Worm (Caenorhabditis elegans): ENCODE data around the gene F54D12.9.

The F54D12.9 gene

DNA sequence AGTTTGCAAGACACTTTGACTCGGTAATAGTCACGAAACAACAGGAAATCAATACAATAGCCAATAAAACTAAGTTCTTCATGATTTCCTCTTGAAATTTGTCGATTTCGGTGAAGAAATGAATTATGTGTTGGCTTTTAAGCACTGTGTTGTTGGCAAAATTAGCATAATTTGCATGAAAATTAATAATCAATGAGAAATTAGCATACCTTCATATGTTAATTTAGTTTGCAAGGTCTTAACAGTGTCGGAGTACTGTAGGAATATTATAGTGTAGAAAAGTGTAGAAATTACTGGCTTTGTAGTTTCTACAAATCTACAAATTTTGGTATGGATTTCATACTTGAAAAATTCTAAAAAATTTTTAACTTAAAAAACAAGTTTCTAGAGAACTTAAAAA is at the start of gene F54D12.9:
F54D12.9 (minus strand) TSS at position 101 of the 400 bp plus-strand sequence.
- TF ChIP-seq drap-1 (GFP tag; optimal IDR thresholded peaks at IDR 0.05) = no peak
- peak; percentile 5 for TF ChIP-seq blmp-1 (tag; optimal IDR thresholded peaks at IDR 0.05)
- no peak for TF ChIP-seq ceh-83 (GFP tag; optimal IDR thresholded peaks at IDR 0.05)

DNA sequence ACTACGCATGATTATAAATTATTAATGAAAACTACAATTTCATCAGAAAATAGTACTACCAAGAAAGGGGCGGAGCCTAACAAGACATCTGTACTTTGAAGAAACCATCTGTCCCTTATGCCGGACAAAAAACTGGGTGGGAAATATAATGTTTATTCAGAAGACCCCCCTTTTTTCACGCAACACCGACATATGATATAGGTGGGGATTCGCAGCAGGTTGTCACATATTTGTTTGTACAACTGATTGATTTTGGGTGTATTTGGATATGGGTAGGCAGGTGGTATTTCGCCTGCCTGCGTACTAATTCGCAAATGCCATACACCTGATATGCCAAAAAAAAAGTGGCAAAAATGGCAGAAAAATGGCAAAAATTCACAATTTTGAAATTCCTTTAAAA is 42.1 kb upstream of the F54D12.9 start, which contains the start of gene Y51H7C.10:
Y51H7C.10 (minus strand) TSS at position 101 of the 400 bp plus-strand sequence.
- no peak for TF ChIP-seq unc-120 (tag; optimal IDR thresholded peaks at IDR 0.05; ENCODE audit: poor library complexity, severe bottlenecking)
- TF ChIP-seq mab-5 (tag; optimal IDR thresholded peaks at IDR 0.05) = no peak
- no peak for TF ChIP-seq elt-3 (tag; optimal IDR thresholded peaks at IDR 0.05)
- TF ChIP-seq unc-39 (tag; optimal IDR thresholded peaks at IDR 0.05) = no peak

DNA sequence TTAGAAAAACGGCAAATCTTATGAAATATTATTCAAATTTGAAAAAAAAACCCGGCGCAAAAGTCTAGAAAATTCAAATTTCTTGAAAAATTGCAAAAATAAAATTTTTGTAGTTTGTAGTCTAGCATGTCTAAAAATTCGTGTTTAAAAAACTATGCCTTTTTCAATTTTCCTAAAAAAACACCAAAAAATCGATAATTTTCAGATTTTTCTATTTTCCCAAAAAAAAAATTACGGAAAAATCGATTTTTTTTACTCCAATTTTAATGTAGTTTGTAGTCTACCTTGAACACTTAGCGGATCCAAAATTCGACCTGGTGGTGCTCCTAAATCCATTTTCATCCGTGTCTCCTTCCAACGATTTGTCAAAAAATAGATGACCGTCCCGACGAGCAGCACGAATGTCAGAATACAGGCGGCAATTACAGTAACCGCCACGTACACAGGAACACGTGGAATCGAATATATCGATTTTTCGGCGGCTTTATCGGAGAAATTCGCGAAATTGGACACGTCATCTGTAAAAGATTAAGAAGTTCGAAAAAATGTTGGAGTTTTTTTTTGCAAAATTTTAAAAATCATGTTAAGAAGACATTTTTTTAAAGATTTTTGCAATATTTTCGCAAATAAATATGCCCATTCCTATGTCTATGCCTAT is 39.4 kb upstream of the F54D12.9 start:
- no peak for TF ChIP-seq unc-62 (GFP tag; optimal IDR thresholded peaks at IDR 0.05)
- no peak for TF ChIP-seq nhr-2 (tag; optimal IDR thresholded peaks at IDR 0.05)
- TF ChIP-seq unc-39 (tag; optimal IDR thresholded peaks at IDR 0.05) = no peak
- no peak for TF ChIP-seq lin-13 (tag; optimal IDR thresholded peaks at IDR 0.05)

DNA sequence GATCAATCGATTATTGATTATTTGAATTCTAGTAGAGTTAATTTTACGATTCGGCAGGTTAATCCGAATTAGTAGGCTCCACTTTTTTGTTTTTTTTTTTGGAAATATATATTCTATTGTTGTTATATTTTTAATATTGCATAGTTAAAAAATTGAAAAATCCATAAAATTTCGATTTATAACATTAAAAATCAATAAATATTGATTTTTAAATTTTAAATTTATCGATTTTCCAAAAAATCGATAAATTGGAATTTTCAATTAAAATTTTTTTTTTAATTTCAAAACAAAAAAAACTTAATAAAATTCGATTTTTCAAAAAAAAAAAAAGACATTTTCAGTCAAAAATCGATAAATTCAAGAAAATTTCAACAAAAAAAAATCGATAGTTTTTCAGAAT is 38.5 kb upstream of the F54D12.9 start:
- no peak for TF ChIP-seq snpc-4 (tag; optimal IDR thresholded peaks at IDR 0.05)

DNA sequence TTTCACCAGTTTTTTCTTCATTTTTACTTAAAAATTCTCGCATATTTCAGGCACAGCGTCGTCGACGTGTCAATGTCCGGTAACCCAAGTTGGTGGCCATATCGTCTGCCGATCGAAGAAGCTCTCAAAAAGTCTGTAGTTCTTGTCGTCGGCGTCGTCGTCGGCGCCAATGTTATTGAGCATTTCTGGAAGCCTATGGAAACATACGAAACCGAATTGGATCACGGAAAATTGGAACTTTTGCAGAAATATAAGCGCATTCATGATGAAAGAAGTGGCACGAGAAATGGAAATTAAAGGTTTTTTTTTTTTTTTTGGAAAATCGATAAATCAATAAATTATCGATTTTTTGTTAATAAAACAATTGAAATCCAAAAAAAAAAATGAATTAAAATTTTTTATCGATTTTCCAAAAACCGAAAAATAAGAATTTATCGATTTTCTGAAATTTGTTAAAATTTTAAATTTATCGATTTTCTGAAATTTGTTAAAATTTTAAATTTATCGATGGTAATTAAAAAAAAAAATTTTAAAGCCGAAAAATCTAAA is 30.9 kb upstream of the F54D12.9 start, which contains the start of gene alkb-1:
alkb-1 (plus strand) TSS at position 51 of the 549 bp plus-strand sequence.
- no peak for TF ChIP-seq ceh-39 (tag; optimal IDR thresholded peaks at IDR 0.05)

DNA sequence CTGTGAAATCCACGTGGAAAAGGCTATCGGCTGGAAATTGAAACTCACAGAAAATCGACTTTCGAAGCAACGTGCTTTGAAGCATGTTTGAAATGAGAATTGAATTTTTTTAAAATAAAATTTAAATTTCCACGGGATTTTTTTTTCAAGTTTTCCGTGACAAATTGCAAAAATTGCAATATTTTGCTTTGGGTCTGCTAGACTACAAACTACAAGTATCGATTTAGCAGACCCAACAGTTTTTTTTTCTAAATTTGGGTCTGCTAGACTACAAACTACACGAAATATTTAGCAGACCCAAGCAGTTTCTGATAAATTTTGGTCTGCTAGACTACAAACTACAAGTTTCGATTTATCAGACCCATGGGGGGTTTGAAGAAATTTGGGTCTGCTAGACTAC is 29.9 kb upstream of the F54D12.9 start, which contains the start of gene Y51H7C.9:
Y51H7C.9 (minus strand) TSS at position 101 of the 400 bp plus-strand sequence.
- TF ChIP-seq M03D4.4 (tag; optimal IDR thresholded peaks at IDR 0.05) (no peak), ceh-39 (tag; optimal IDR thresholded peaks at IDR 0.05) (no peak), ceh-43 (GFP tag; optimal IDR thresholded peaks at IDR 0.05) (no peak), nhr-2 (tag; optimal IDR thresholded peaks at IDR 0.05) (no peak), lin-32 (GFP tag; optimal IDR thresholded peaks at IDR 0.05) (no peak), mep-1 (tag; optimal IDR thresholded peaks at IDR 0.05) (no peak), ham-2 (GFP tag; optimal IDR thresholded peaks at IDR 0.05) (no peak)

- TF ChIP-seq cnd-1 (tag; optimal IDR thresholded peaks at IDR 0.05) (no peak), nhr-237 (tag; optimal IDR thresholded peaks at IDR 0.05) (no peak), unc-62 (GFP tag; optimal IDR thresholded peaks at IDR 0.05) (no peak), bed-3 (GFP tag; optimal IDR thresholded peaks at IDR 0.05) (no peak), pha-4 (tag; optimal IDR thresholded peaks at IDR 0.05) (no peak), M03D4.4 (tag; optimal IDR thresholded peaks at IDR 0.05) (no peak), drap-1 (GFP tag; optimal IDR thresholded peaks at IDR 0.05) (no peak), sptf-1 (tag; optimal IDR thresholded peaks at IDR 0.05) (no peak), snpc-4 (tag; optimal IDR thresholded peaks at IDR 0.05) (no peak), mls-2 (tag; optimal IDR thresholded peaks at IDR 0.05) (no peak), nhr-76 (tag; optimal IDR thresholded peaks at IDR 0.05) (no peak), ces-1 (GFP tag; optimal IDR thresholded peaks at IDR 0.05) (no peak), ham-2 (GFP tag; optimal IDR thresholded peaks at IDR 0.05) (no peak), tbx-8 (GFP tag; optimal IDR thresholded peaks at IDR 0.05) (no peak), ceh-83 (GFP tag; optimal IDR thresholded peaks at IDR 0.05) (no peak), flh-1 (GFP tag; optimal IDR thresholded peaks at IDR 0.05) (no peak), zip-8 (tag; optimal IDR thresholded peaks at IDR 0.05) (no peak), hlh-1 (tag; optimal IDR thresholded peaks at IDR 0.05) (no peak), ceh-39 (tag; optimal IDR thresholded peaks at IDR 0.05) (no peak)
Measured at ce11 chrII:1403056-1403455, 21.5 kb upstream of the F54D12.9 start, which contains the start of the genes Y51H7C.41 and cogc-4. Gene Y51H7C.41, plus strand, starts transcription at chrII:1403321. Gene cogc-4, plus strand, starts transcription at chrII:1403441.
